Fruit fly (Drosophila melanogaster) whole organism, embryonic: ENCODE measurements around the gene CG3294.

Source experiments
- Antp ChIP-seq: fragments of 200-800 bp; sonication (Bioruptor generic); optimal IDR thresholded peaks from 3 replicates; lab custom pipeline; 2016; ENCODE audit warnings: missing biosample characterization, missing genetic modification characterization
- Atf6 ChIP-seq: fragments of 200-800 bp; sonication (Bioruptor generic); IDR thresholded peaks from 2 replicates; pipeline ENCODE4 v1.3.6; 2022; ENCODE audit warnings: missing biosample characterization, missing genetic modification characterization
- Bteb2 ChIP-seq: fragments of 200-800 bp; sonication (Bioruptor generic); optimal IDR thresholded peaks from 2 replicates; lab custom pipeline; 2016; ENCODE audit warnings: missing biosample characterization, missing genetic modification characterization
- CG1024 ChIP-seq: fragments of 200-800 bp; sonication (Bioruptor generic); IDR thresholded peaks from 2 replicates; pipeline ENCODE4 v1.3.6; 2022; ENCODE audit warnings: missing biosample characterization, missing genetic modification characterization
- CG10979 ChIP-seq: fragments of 200-800 bp; sonication (Bioruptor generic); optimal IDR thresholded peaks from 2 replicates; lab custom pipeline; 2018; ENCODE audit warnings: missing biosample characterization, mild to moderate bottlenecking, missing genetic modification characterization, moderate library complexity
- CG12155 ChIP-seq: fragments of 200-800 bp; sonication (Bioruptor generic); optimal IDR thresholded peaks from 3 replicates; lab custom pipeline; 2016; ENCODE audit warnings: missing biosample characterization, missing genetic modification characterization
- CG12942 ChIP-seq: fragments of 200-800 bp; sonication (Bioruptor generic); optimal IDR thresholded peaks from 3 replicates; lab custom pipeline; 2016; ENCODE audit warnings: missing biosample characterization, missing genetic modification characterization
- CG13287 ChIP-seq: fragments of 200-800 bp; sonication (Bioruptor generic); IDR thresholded peaks from 2 replicates; pipeline ENCODE4 v1.3.6; 2022; ENCODE audit warnings: missing biosample characterization, missing genetic modification characterization; ENCODE audit not compliant: partially characterized antibody
- CG1602 ChIP-seq: fragments of 200-800 bp; sonication (Bioruptor generic); optimal IDR thresholded peaks from 3 replicates; lab custom pipeline; 2016; ENCODE audit warnings: missing biosample characterization, missing genetic modification characterization
- CG17359 ChIP-seq: fragments of 200-800 bp; sonication (Bioruptor generic); optimal IDR thresholded peaks from 3 replicates; lab custom pipeline; 2018; ENCODE audit warnings: missing biosample characterization, mild to moderate bottlenecking, missing genetic modification characterization, moderate library complexity
- CG17802 ChIP-seq: fragments of 200-800 bp; sonication (Bioruptor generic); optimal IDR thresholded peaks from 2 replicates; lab custom pipeline; 2018; ENCODE audit warnings: missing biosample characterization, mild to moderate bottlenecking, missing genetic modification characterization, moderate library complexity
- CG2120 ChIP-seq: fragments of 200-800 bp; sonication (Bioruptor generic); optimal IDR thresholded peaks from 3 replicates; lab custom pipeline; 2016; ENCODE audit warnings: missing biosample characterization, missing genetic modification characterization
- CG2129 ChIP-seq: fragments of 200-800 bp; sonication (Bioruptor generic); IDR thresholded peaks from 2 replicates; pipeline ENCODE4 v1.3.6; 2022; ENCODE audit warnings: missing biosample characterization, missing genetic modification characterization; ENCODE audit not compliant: partially characterized antibody
- CG30403 ChIP-seq: fragments of 200-800 bp; sonication (Bioruptor generic); optimal IDR thresholded peaks from 3 replicates; lab custom pipeline; 2016; ENCODE audit warnings: missing biosample characterization, missing genetic modification characterization
- CG31365 ChIP-seq: fragments of 200-800 bp; sonication (Bioruptor generic); optimal IDR thresholded peaks from 2 replicates; lab custom pipeline; 2018; ENCODE audit warnings: missing biosample characterization, mild to moderate bottlenecking, missing genetic modification characterization
- CG31441 ChIP-seq: fragments of 200-800 bp; sonication (Bioruptor generic); IDR thresholded peaks from 2 replicates; pipeline ENCODE4 v1.3.6; 2022; ENCODE audit warnings: missing biosample characterization, missing genetic modification characterization
- CG6654 ChIP-seq: fragments of 200-800 bp; sonication (Bioruptor generic); optimal IDR thresholded peaks from 2 replicates; lab custom pipeline; 2017; ENCODE audit warnings: missing biosample characterization, mild to moderate bottlenecking, missing genetic modification characterization
- CG6854 ChIP-seq: fragments of 200-800 bp; sonication (Bioruptor generic); optimal IDR thresholded peaks from 3 replicates; lab custom pipeline; 2017; ENCODE audit warnings: missing biosample characterization, mild to moderate bottlenecking, missing genetic modification characterization
- CG7271 ChIP-seq: fragments of 200-800 bp; sonication (Bioruptor generic); optimal IDR thresholded peaks from 2 replicates; lab custom pipeline; 2018; ENCODE audit warnings: missing biosample characterization, mild to moderate bottlenecking, missing genetic modification characterization, moderate library complexity
- CG7963 ChIP-seq: fragments of 200-800 bp; sonication (Bioruptor generic); IDR thresholded peaks from 3 replicates; pipeline ENCODE4 v1.3.6; 2022; ENCODE audit warnings: missing biosample characterization, missing genetic modification characterization; ENCODE audit not compliant: partially characterized antibody
- CG7987 ChIP-seq: fragments of 200-800 bp; sonication (Bioruptor generic); optimal IDR thresholded peaks from 2 replicates; lab custom pipeline; 2018; ENCODE audit warnings: missing biosample characterization, mild to moderate bottlenecking, missing genetic modification characterization, moderate library complexity
- Dbx ChIP-seq: fragments of 200-800 bp; sonication (Bioruptor generic); IDR thresholded peaks from 3 replicates; pipeline ENCODE4 v1.3.6; 2022; ENCODE audit warnings: missing biosample characterization, missing genetic modification characterization
- Dip3 ChIP-seq: fragments of 200-800 bp; sonication (Bioruptor generic); optimal IDR thresholded peaks from 3 replicates; lab custom pipeline; 2016; ENCODE audit warnings: missing biosample characterization, missing genetic modification characterization
- HHEX ChIP-seq: fragments of 200-800 bp; sonication (Bioruptor generic); optimal IDR thresholded peaks from 3 replicates; lab custom pipeline; 2017; ENCODE audit warnings: missing biosample characterization, mild to moderate bottlenecking, missing genetic modification characterization, missing genetic modification reagents
- Hey ChIP-seq: fragments of 200-800 bp; sonication (Bioruptor generic); optimal IDR thresholded peaks from 3 replicates; lab custom pipeline; 2018; ENCODE audit warnings: missing biosample characterization, mild to moderate bottlenecking, missing genetic modification characterization
- Myb ChIP-seq: fragments of 200-800 bp; sonication (Bioruptor generic); optimal IDR thresholded peaks from 2 replicates; lab custom pipeline; 2016; ENCODE audit warnings: missing biosample characterization, missing genetic modification characterization
- NK7.1 ChIP-seq: fragments of 200-800 bp; sonication (Bioruptor generic); optimal IDR thresholded peaks from 3 replicates; lab custom pipeline; 2016; ENCODE audit warnings: missing biosample characterization, missing genetic modification characterization
- Optix ChIP-seq: fragments of 200-800 bp; sonication (Bioruptor generic); IDR thresholded peaks from 3 replicates; pipeline ENCODE4 v1.3.6; 2022; ENCODE audit warnings: missing biosample characterization, missing genetic modification characterization
- PHDP ChIP-seq: fragments of 200-800 bp; sonication (Bioruptor generic); optimal IDR thresholded peaks from 3 replicates; lab custom pipeline; 2018; ENCODE audit warnings: missing biosample characterization, mild to moderate bottlenecking, missing genetic modification characterization, moderate library complexity
- Sox102F ChIP-seq: fragments of 200-800 bp; sonication (Bioruptor generic); optimal IDR thresholded peaks from 2 replicates; lab custom pipeline; 2018; ENCODE audit warnings: missing biosample characterization, mild to moderate bottlenecking, missing genetic modification characterization, moderate library complexity
- YL-1 ChIP-seq: fragments of 200-800 bp; sonication (Bioruptor generic); optimal IDR thresholded peaks from 3 replicates; lab custom pipeline; 2017; ENCODE audit warnings: missing biosample characterization, mild to moderate bottlenecking, missing genetic modification characterization
- ash1 ChIP-seq: fragments of 200-800 bp; sonication (Bioruptor generic); optimal IDR thresholded peaks from 2 replicates; lab custom pipeline; 2018; ENCODE audit warnings: missing biosample characterization, mild to moderate bottlenecking, missing genetic modification characterization
- bowl ChIP-seq: fragments of 200-800 bp; sonication (Bioruptor generic); IDR thresholded peaks from 2 replicates; pipeline ENCODE4 v1.3.6; 2022; ENCODE audit warnings: missing biosample characterization, missing genetic modification characterization
- crc ChIP-seq: fragments of 200-800 bp; sonication (Bioruptor generic); optimal IDR thresholded peaks from 2 replicates; lab custom pipeline; 2016; ENCODE audit warnings: missing biosample characterization, missing genetic modification characterization
- dan ChIP-seq: fragments of 200-800 bp; sonication (Bioruptor generic); IDR thresholded peaks from 2 replicates; pipeline ENCODE4 v1.3.6; 2022; ENCODE audit warnings: missing biosample characterization, missing genetic modification characterization
- dpn ChIP-seq, 2 experiments: fragments of 200-800 bp; sonication (Bioruptor generic); optimal IDR thresholded peaks; 3 replicates each; lab custom pipeline; 2016; ENCODE audit warnings: missing biosample characterization in 2 of 2, missing genetic modification characterization in 2 of 2
- ems ChIP-seq: fragments of 200-800 bp; sonication (Bioruptor generic); optimal IDR thresholded peaks from 3 replicates; lab custom pipeline; 2016; ENCODE audit warnings: missing biosample characterization, missing genetic modification characterization
- gcm ChIP-seq: fragments of 200-800 bp; sonication (Bioruptor generic); optimal IDR thresholded peaks from 2 replicates; lab custom pipeline; 2019; ENCODE audit warnings: missing biosample characterization, mild to moderate bottlenecking, missing genetic modification characterization, moderate library complexity
- gsb ChIP-seq: fragments of 200-800 bp; sonication (Bioruptor generic); IDR thresholded peaks from 2 replicates; pipeline ENCODE4 v1.3.6; 2022; ENCODE audit warnings: missing biosample characterization, missing genetic modification characterization
- ham ChIP-seq: fragments of 200-800 bp; sonication (Bioruptor generic); IDR thresholded peaks from 2 replicates; pipeline ENCODE4 v1.3.6; 2022; ENCODE audit warnings: missing biosample characterization, missing genetic modification characterization
- hth ChIP-seq: fragments of >200 bp; optimal IDR thresholded peaks from 2 replicates; lab custom pipeline; 2017; ENCODE audit warnings: inconsistent platforms
- nau ChIP-seq: fragments of 200-800 bp; sonication (Bioruptor generic); optimal IDR thresholded peaks from 3 replicates; lab custom pipeline; 2017; ENCODE audit warnings: missing biosample characterization, mild to moderate bottlenecking, missing genetic modification characterization, missing genetic modification reagents
- p53 ChIP-seq: fragments of 200-800 bp; sonication (Bioruptor generic); optimal IDR thresholded peaks from 2 replicates; lab custom pipeline; 2016; ENCODE audit warnings: missing biosample characterization, missing genetic modification characterization
- pfk ChIP-seq: fragments of 200-800 bp; sonication (Bioruptor generic); optimal IDR thresholded peaks from 2 replicates; lab custom pipeline; 2018; ENCODE audit warnings: missing biosample characterization, mild to moderate bottlenecking, missing genetic modification characterization, moderate library complexity
- prd ChIP-seq, 3 experiments: fragments of >200 bp in 2 of 3; fragments of 200-800 bp in 1 of 3; sonication (Bioruptor generic) in 1 of 3; optimal IDR thresholded peaks in 2 of 3; IDR thresholded peaks in 1 of 3; 2 replicates in 2 of 3; 3 replicates in 1 of 3; pipeline versions ENCODE4 v1.3.6 to Lab custom; 2017 to 2022; ENCODE audit warnings: missing biosample characterization in 1 of 3, missing genetic modification characterization in 1 of 3
- scrt ChIP-seq: fragments of 200-800 bp; sonication (Bioruptor generic); optimal IDR thresholded peaks from 2 replicates; lab custom pipeline; 2018; ENCODE audit warnings: missing biosample characterization, mild to moderate bottlenecking, missing genetic modification characterization, moderate library complexity
- sd ChIP-seq: fragments of 200-800 bp; sonication (Bioruptor generic); optimal IDR thresholded peaks from 3 replicates; lab custom pipeline; 2018; ENCODE audit warnings: missing biosample characterization, mild to moderate bottlenecking, missing genetic modification characterization, moderate library complexity
- stc ChIP-seq: fragments of 200-800 bp; sonication (Bioruptor generic); IDR thresholded peaks from 2 replicates; pipeline ENCODE4 v1.3.6; 2022; ENCODE audit warnings: missing biosample characterization, missing genetic modification characterization
- tgo ChIP-seq: fragments of 200-800 bp; sonication (Bioruptor generic); IDR thresholded peaks from 3 replicates; pipeline ENCODE4 v1.3.6; 2022; ENCODE audit warnings: missing biosample characterization, missing genetic modification characterization
- yki ChIP-seq: fragments of >200 bp; optimal IDR thresholded peaks from 3 replicates; lab custom pipeline; 2018

CG3294 gene

DNA sequence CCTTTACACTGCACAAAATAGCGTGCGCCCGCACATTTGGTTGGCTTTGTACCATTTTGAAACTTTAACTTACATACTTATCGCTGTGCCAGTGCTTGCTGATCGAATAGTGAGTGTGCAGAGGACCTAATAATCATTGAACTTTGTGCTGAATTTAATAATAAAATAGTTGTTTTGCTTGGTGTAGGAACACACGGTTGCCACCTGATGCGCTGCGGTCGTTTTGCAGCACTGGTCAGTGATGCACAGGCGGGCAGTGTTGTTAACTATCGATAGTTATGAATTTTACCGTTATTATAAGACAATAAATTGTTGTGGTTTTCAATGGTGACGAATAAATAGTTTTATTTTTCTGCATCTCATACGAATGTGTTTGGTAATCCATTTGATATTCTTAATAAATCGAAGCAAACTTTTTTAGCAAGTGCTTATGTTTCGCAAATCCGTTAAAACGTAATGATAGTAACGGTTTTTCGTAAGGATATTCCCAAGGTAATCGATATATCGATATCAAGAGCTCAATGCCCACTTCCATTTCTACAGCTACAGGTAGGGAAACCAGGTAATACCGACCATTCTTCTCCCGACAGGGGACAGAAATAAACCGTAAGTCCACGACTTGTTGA lies 43.5 kb downstream of the CG3294 start, which contains the start of the genes tank and CG12194 (continued):
- peak; percentile 99 for TF ChIP-seq CG30403
- peak; percentile 97 for TF ChIP-seq bowl (GFP tag; lab: Robert Waterston, UW)
- TF ChIP-seq ash1 (GFP tag; lab: Kevin White, UChicago), result peak; percentile 94
- TF ChIP-seq CG6854 (GFP tag; lab: Kevin White, UChicago), result peak; percentile 97
- peak; percentile 98 for TF ChIP-seq NK7.1 (GFP tag; lab: Kevin White, UChicago)
- TF ChIP-seq pfk (GFP tag; lab: Kevin White, UChicago), result peak; percentile 7
- peak; percentile 98 for TF ChIP-seq Myb (GFP tag; lab: Kevin White, UChicago)
- TF ChIP-seq Dbx (GFP tag; lab: Robert Waterston, UW), result peak; percentile 98
- TF ChIP-seq nau (GFP tag; lab: Kevin White, UChicago), result peak; percentile 99
- peak; percentile 99 for TF ChIP-seq Bteb2
- TF ChIP-seq HHEX (GFP tag; lab: Kevin White, UChicago), result peak; percentile 99
- no peak for TF ChIP-seq hth (lab: Kevin White, UChicago)
- no peak for TF ChIP-seq yki (lab: Kevin White, UChicago)
- peak; percentile 45; the same call in 2 of the 3 replicates for TF ChIP-seq CG7963
- TF ChIP-seq CG31365 (tag; lab: Kevin White, UChicago), result peak; percentile 91
- peak; percentile 99 for TF ChIP-seq tgo (GFP tag; lab: Robert Waterston, UW)
- TF ChIP-seq gcm (GFP tag; lab: Kevin White, UChicago), result peak; percentile 98
- TF ChIP-seq CG2120 (GFP tag; lab: Kevin White, UChicago), result peak; percentile 99
- TF ChIP-seq CG10979 (tag; lab: Kevin White, UChicago), result peak; percentile 99
- TF ChIP-seq Atf6 (GFP tag; lab: Robert Waterston, UW), result peak; percentile 99
- TF ChIP-seq Dip3 (GFP tag; lab: Kevin White, UChicago), result peak; percentile 98
- peak; percentile 99 for TF ChIP-seq CG12942 (GFP tag; lab: Kevin White, UChicago)
- peak; percentile 97 for TF ChIP-seq p53
- TF ChIP-seq sd, result peak; percentile 92
- TF ChIP-seq gsb (GFP tag; lab: Robert Waterston, UW), result peak; percentile 98
- peak; percentile 95 for TF ChIP-seq scrt (GFP tag; lab: Kevin White, UChicago)
- peak; percentile 97 for TF ChIP-seq ham
- no peak for TF ChIP-seq prd (optimal IDR thresholded peaks at IDR 0.05; lab: Kevin White, UChicago)
- TF ChIP-seq prd (GFP tag; IDR thresholded peaks at IDR 0.05; lab: Robert Waterston, UW), result peak; percentile 100
- peak; percentile 99 for TF ChIP-seq stc
- TF ChIP-seq crc (GFP tag; lab: Kevin White, UChicago), result peak; percentile 99
- peak; percentile 77 for TF ChIP-seq CG13287 (GFP tag; lab: Robert Waterston, UW)
- TF ChIP-seq Antp (GFP tag; lab: Kevin White, UChicago), result peak; percentile 99
- peak; percentile 85 for TF ChIP-seq Hey (tag; lab: Kevin White, UChicago)
- peak; percentile 98 for TF ChIP-seq CG1024 (GFP tag; lab: Robert Waterston, UW)
- TF ChIP-seq CG1602 (GFP tag; lab: Kevin White, UChicago), result peak; percentile 99
- TF ChIP-seq Sox102F (GFP tag; lab: Kevin White, UChicago), result peak; percentile 100
- peak; percentile 97 for TF ChIP-seq dan
- peak; percentile 99 for TF ChIP-seq PHDP (tag; lab: Kevin White, UChicago)
- peak; percentile 99 for TF ChIP-seq CG17359 (tag; lab: Kevin White, UChicago)
- TF ChIP-seq Optix, result peak; percentile 100
- TF ChIP-seq CG6654 (GFP tag; lab: Kevin White, UChicago), result peak; percentile 94
- peak; percentile 96 for TF ChIP-seq CG7271 (tag; lab: Kevin White, UChicago)
- TF ChIP-seq CG12155 (GFP tag; lab: Kevin White, UChicago), result peak; percentile 98
- TF ChIP-seq CG17802, result peak; percentile 95
- peak; percentile 97 for TF ChIP-seq CG31441 (GFP tag; lab: Robert Waterston, UW)
- TF ChIP-seq CG7987, result peak; percentile 98
- TF ChIP-seq YL-1 (GFP tag; lab: Kevin White, UChicago), result peak; percentile 98
- TF ChIP-seq CG2129 (GFP tag; lab: Robert Waterston, UW), result peak; percentile 33; the same call in 1 of the 2 replicates
- TF ChIP-seq dpn (GFP tag; optimal IDR thresholded peaks at IDR 0.05; lab: Kevin White, UChicago), result peak; percentile 99
- TF ChIP-seq ems, result peak; percentile 99
